Fruit fly (Drosophila melanogaster): ENCODE results near the gene CG13308.

CG13308 gene

DNA sequence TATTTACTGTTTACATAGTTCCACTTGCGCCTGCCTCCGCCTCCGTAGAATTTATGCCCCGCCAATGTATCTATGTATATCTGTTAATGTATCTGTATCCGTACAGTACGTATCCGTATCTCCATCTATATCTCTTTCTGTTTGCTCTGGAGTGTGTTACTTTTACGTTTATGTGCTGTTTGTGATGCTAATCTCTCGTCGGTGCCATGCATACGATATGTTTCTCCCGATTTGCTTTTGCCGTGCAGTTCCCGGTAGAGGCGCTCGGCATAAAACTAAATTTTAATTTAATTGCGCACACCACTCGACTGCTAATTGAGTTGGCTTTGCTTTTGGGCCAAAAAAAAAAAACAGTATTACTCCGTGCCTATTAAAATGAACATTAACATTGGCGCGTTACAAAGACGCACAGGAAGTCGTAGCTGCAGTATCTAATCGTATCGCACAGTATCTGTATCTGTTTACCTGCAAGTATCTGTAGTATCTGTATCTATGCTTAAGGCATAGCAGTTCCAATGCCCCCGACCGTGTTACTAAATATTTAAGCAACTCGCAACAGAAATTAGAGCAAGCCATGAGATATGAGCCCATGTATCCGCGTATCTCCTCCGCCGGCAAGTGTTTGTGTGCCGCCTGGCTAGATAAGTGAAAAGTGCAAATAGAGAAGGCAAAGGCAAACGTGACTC lies 21.8 kb downstream of the CG13308 start:
- TF ChIP-seq h (optimal IDR thresholded peaks at IDR 0.05) (no peak), psq (optimal IDR thresholded peaks at IDR 0.05) (no peak), ttk (optimal IDR thresholded peaks at IDR 0.05) (no peak), insv (optimal IDR thresholded peaks at IDR 0.05) (no peak), Sin3A (optimal IDR thresholded peaks at IDR 0.05) (no peak), Myc (optimal IDR thresholded peaks at IDR 0.05) (no peak)

DNA sequence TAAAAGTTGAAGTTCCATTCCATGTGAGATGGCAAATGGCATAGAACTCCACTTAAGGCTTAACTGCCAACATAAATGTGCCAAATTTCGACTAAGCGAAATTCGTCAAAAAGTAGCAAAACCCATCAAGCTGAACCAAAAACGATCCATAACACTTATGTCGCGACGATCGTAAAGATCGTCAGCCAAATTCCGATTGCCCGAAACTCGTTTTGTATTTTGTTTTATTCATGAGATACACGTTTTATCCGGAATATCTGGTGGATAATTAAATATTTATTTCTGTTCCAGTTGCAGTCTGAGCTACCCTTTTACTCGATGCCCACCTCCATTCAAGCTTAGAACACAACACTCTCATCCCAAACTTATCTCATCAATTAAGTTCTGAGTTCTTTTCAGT lies 22.6 kb downstream of the CG13308 start:
- TF ChIP-seq insv (optimal IDR thresholded peaks at IDR 0.05) (no peak), Myc (optimal IDR thresholded peaks at IDR 0.05) (no peak), h (optimal IDR thresholded peaks at IDR 0.05) (no peak), Sin3A (optimal IDR thresholded peaks at IDR 0.05) (no peak), psq (optimal IDR thresholded peaks at IDR 0.05) (no peak), ttk (optimal IDR thresholded peaks at IDR 0.05) (no peak)

- TF ChIP-seq Myc (optimal IDR thresholded peaks at IDR 0.05) (no peak), Sin3A (optimal IDR thresholded peaks at IDR 0.05) (no peak), h (optimal IDR thresholded peaks at IDR 0.05) (no peak), ttk (optimal IDR thresholded peaks at IDR 0.05) (no peak), insv (optimal IDR thresholded peaks at IDR 0.05) (no peak), psq (optimal IDR thresholded peaks at IDR 0.05) (no peak)
These were observed 24.6 kb downstream of the CG13308 start for dm6 chr3L:8832737-8833466.

DNA sequence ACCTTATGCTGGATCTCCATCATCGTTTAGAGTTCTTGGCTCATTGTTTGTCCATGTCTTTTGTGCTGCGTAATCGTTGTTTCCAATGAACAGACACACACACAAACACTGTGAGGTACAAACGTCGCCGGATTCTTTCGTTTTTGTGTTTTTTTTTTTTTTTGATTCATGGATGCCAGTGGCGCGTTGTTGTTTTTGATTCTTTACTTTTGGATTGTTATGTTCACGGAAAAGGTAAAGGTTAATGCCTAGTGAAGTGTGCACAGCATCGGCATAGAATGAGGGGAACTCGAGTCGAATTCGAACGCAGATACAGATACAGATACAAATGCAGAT lies 25.1 kb downstream of the CG13308 start:
- TF ChIP-seq h (optimal IDR thresholded peaks at IDR 0.05) (no peak), Sin3A (optimal IDR thresholded peaks at IDR 0.05) (no peak), psq (optimal IDR thresholded peaks at IDR 0.05) (no peak), insv (optimal IDR thresholded peaks at IDR 0.05) (no peak), ttk (optimal IDR thresholded peaks at IDR 0.05) (no peak), Myc (optimal IDR thresholded peaks at IDR 0.05) (no peak)

DNA sequence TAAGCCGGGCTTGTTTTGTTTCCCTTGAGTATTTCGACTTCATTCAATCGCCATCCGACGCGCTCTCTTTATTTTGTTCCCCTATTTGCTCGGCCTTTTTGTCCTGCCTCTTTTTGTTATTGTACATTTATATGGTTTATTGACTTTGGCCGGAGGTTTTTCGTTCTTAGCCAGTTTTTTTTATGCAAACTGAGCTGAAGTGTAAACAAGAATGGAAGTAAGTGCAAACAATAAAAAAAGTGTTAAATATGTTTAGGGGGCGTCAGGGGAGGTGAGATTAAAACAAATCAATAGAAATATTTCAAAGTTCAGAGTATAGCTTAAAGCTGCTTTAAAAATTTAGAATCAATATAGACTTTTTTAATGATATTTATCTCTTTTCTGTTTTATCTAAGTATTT lies 26.1 kb downstream of the CG13308 start:
- TF ChIP-seq h (optimal IDR thresholded peaks at IDR 0.05) (no peak), insv (optimal IDR thresholded peaks at IDR 0.05) (no peak), Myc (optimal IDR thresholded peaks at IDR 0.05) (no peak), Sin3A (optimal IDR thresholded peaks at IDR 0.05) (no peak), ttk (optimal IDR thresholded peaks at IDR 0.05) (no peak), psq (optimal IDR thresholded peaks at IDR 0.05) (no peak)

dm6 chr3L:8834886-8835285 lies 26.5 kb downstream of the CG13308 start:
- no peak for TF ChIP-seq insv (optimal IDR thresholded peaks at IDR 0.05)
- TF ChIP-seq psq (optimal IDR thresholded peaks at IDR 0.05): no peak
- TF ChIP-seq ttk (optimal IDR thresholded peaks at IDR 0.05): no peak
- TF ChIP-seq Myc (optimal IDR thresholded peaks at IDR 0.05): no peak
- no peak for TF ChIP-seq Sin3A (optimal IDR thresholded peaks at IDR 0.05)
- no peak for TF ChIP-seq h (optimal IDR thresholded peaks at IDR 0.05)

DNA sequence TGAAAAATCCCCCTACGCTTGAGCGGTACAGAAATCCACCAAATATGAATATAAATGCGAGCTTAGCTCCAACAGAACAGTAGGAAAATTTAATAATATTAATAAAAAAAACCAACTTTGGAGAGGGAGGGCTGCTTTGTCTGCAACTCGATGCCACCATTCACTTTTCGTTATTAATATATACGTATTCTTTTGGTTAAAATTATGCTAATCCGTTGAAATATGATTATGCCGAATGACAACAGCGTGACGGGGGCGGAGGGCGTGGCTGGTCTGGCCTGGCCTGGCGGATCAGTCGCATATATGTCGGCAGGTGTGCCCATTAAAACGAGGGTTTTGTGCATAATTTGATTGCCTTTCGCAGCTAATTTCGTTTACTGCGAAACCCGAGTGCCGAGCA lies 27.1 kb downstream of the CG13308 start:
- no peak for TF ChIP-seq insv (optimal IDR thresholded peaks at IDR 0.05)

DNA sequence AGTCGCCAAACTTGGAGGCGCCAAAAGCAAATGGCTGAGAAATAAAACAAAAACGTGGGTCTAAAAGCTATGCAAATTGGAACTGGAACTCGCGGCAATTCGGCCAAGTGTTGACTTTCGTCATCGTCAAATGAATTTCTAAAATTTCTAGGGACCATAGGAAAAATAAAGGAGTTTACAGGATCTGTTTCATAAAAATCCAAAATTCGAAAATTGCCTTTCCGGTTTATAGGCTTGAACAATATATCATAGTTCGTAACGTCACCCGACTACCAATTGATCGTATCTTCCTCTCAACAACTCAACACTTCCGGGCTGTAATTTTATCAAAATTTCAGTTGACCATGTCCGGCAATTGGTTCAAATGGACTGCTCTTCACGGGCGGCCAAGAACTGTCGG lies 27.8 kb downstream of the CG13308 start, which contains the start of gene CG32026:
TSS of gene CG32026 (plus strand) at position 301 of the 400 bp plus-strand sequence.
- no peak for TF ChIP-seq h (optimal IDR thresholded peaks at IDR 0.05)
- TF ChIP-seq ttk (optimal IDR thresholded peaks at IDR 0.05): no peak
- TF ChIP-seq psq (optimal IDR thresholded peaks at IDR 0.05): no peak
- no peak for TF ChIP-seq Myc (optimal IDR thresholded peaks at IDR 0.05)
- TF ChIP-seq Sin3A (optimal IDR thresholded peaks at IDR 0.05): no peak
- no peak for TF ChIP-seq insv (optimal IDR thresholded peaks at IDR 0.05)

DNA sequence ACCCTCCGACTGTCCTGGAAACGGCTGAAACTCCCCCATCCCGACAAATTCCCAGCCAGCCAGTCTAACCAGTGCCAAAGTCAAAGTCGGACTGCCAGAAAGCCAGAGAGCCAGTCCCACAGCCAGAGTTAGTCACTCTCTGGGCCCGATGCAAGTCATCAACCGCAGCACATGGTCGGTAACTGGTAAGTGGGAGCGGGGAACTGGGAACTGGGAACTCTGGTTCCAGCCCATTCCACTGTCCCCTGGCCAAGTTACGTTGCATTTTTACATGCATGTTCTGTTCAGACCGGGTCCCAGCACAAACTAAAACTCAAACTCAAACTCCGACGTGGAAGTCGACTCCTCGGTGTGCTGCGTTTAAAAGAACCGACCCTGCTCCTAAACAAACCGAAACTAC lies 30.8 kb downstream of the CG13308 start:
- TF ChIP-seq Sin3A (optimal IDR thresholded peaks at IDR 0.05) (no peak), insv (optimal IDR thresholded peaks at IDR 0.05) (no peak), Myc (optimal IDR thresholded peaks at IDR 0.05) (no peak), ttk (optimal IDR thresholded peaks at IDR 0.05) (no peak), psq (optimal IDR thresholded peaks at IDR 0.05) (no peak), h (optimal IDR thresholded peaks at IDR 0.05) (no peak)

dm6 chr3L:8839563-8840425 lies 31.4 kb downstream of the CG13308 start:
- TF ChIP-seq Myc (optimal IDR thresholded peaks at IDR 0.05) (no peak), insv (optimal IDR thresholded peaks at IDR 0.05) (no peak), h (optimal IDR thresholded peaks at IDR 0.05) (no peak), psq (optimal IDR thresholded peaks at IDR 0.05) (no peak), ttk (optimal IDR thresholded peaks at IDR 0.05) (no peak), Sin3A (optimal IDR thresholded peaks at IDR 0.05) (no peak)

DNA sequence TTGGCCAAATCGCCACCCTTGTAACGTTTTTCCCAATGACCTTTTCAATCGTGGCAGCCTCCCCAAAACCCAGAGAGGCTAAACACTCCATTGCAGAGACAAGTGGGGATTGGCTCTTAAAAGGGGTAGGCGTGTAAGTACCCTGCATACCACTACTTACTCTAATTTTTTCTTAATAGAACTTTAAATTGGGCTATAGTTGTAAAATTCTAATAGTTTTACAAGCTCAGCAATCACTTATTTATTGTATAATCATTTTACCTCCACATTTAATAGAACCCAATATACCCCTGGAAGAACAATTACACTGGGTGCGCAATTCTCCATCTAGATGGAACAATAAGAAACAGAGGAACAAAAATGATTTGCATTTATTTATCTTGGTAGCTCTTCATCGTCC lies 33.4 kb downstream of the CG13308 start:
- TF ChIP-seq ttk (optimal IDR thresholded peaks at IDR 0.05) (no peak), h (optimal IDR thresholded peaks at IDR 0.05) (no peak), Sin3A (optimal IDR thresholded peaks at IDR 0.05) (no peak), insv (optimal IDR thresholded peaks at IDR 0.05) (no peak), Myc (optimal IDR thresholded peaks at IDR 0.05) (no peak), psq (optimal IDR thresholded peaks at IDR 0.05) (no peak)

dm6 chr3L:8842359-8842758 lies 34.0 kb downstream of the CG13308 start:
- TF ChIP-seq insv (optimal IDR thresholded peaks at IDR 0.05) (no peak), psq (optimal IDR thresholded peaks at IDR 0.05) (no peak), h (optimal IDR thresholded peaks at IDR 0.05) (no peak), ttk (optimal IDR thresholded peaks at IDR 0.05) (no peak), Myc (optimal IDR thresholded peaks at IDR 0.05) (no peak), Sin3A (optimal IDR thresholded peaks at IDR 0.05) (no peak)

Data from Kc167 (cell line).